Fruit fly (Drosophila melanogaster): ENCODE measurements around the gene CG3164.

The CG3164 gene

dm6 chr2L:114429-114828 is 16.2 kb downstream of the CG3164 start, which contains the start of gene ND-15 (continued):
- TF ChIP-seq pzg (GFP tag; optimal IDR thresholded peaks at IDR 0.05) (peak; percentile 72), ab (GFP tag; optimal IDR thresholded peaks at IDR 0.05) (no peak), ap (GFP tag; IDR thresholded peaks at IDR 0.05) (no peak), ro (GFP tag; IDR thresholded peaks at IDR 0.05) (no peak), hbn (GFP tag; IDR thresholded peaks at IDR 0.05; ENCODE audit: partially characterized antibody) (peak; percentile 58), kni (GFP tag; optimal IDR thresholded peaks at IDR 0.05) (no peak), CG13894 (tag; optimal IDR thresholded peaks at IDR 0.05) (no peak), cad (GFP tag; optimal IDR thresholded peaks at IDR 0.05) (no peak), gsb-n (tag; optimal IDR thresholded peaks at IDR 0.05) (no peak), insv (GFP tag; optimal IDR thresholded peaks at IDR 0.05) (no peak), Dek (tag; optimal IDR thresholded peaks at IDR 0.05) (no peak), Rx (GFP tag; IDR thresholded peaks at IDR 0.05) (no peak), nom (GFP tag; optimal IDR thresholded peaks at IDR 0.05) (no peak), wor (GFP tag; IDR thresholded peaks at IDR 0.05) (no peak), disco-r (GFP tag; optimal IDR thresholded peaks at IDR 0.05) (no peak), Sry-δ (GFP tag; optimal IDR thresholded peaks at IDR 0.05) (peak; percentile 79), Aef1 (GFP tag; IDR thresholded peaks at IDR 0.05) (no peak), abd-A (tag; optimal IDR thresholded peaks at IDR 0.05) (no peak), br (optimal IDR thresholded peaks at IDR 0.05) (no peak), stwl (tag; optimal IDR thresholded peaks at IDR 0.05) (peak; percentile 44), NC2β (GFP tag; optimal IDR thresholded peaks at IDR 0.05) (no peak), CG13775 (GFP tag; optimal IDR thresholded peaks at IDR 0.05) (no peak), fd102C (GFP tag; optimal IDR thresholded peaks at IDR 0.05) (no peak), psq (GFP tag; optimal IDR thresholded peaks at IDR 0.05) (no peak), en (GFP tag; optimal IDR thresholded peaks at IDR 0.05) (no peak), ash1 (GFP tag; optimal IDR thresholded peaks at IDR 0.05) (no peak), CG16813 (GFP tag; IDR thresholded peaks at IDR 0.05; ENCODE audit: partially characterized antibody) (peak; percentile 82), sim (GFP tag; IDR thresholded peaks at IDR 0.05) (no peak), mld (GFP tag; IDR thresholded peaks at IDR 0.05; ENCODE audit: partially characterized antibody) (peak; percentile 69; the same call in 2 of the 3 replicates), al (GFP tag; IDR thresholded peaks at IDR 0.05) (no peak), ase (GFP tag; IDR thresholded peaks at IDR 0.05) (no peak), TFAM (GFP tag; optimal IDR thresholded peaks at IDR 0.05) (no peak), CG11398 (GFP tag; optimal IDR thresholded peaks at IDR 0.05) (no peak), CG5953 (GFP tag; IDR thresholded peaks at IDR 0.05) (no peak), row (GFP tag; IDR thresholded peaks at IDR 0.05) (no peak), Xbp1 (GFP tag; optimal IDR thresholded peaks at IDR 0.05) (no peak), Nf-YB (GFP tag; optimal IDR thresholded peaks at IDR 0.05) (no peak), ken (GFP tag; IDR thresholded peaks at IDR 0.05) (no peak), D (optimal IDR thresholded peaks at IDR 0.05) (no peak), D (GFP tag; optimal IDR thresholded peaks at IDR 0.05) (no peak), CG7745 (tag; optimal IDR thresholded peaks at IDR 0.05) (no peak), CG12659 (GFP tag; optimal IDR thresholded peaks at IDR 0.05) (no peak), Rfx (GFP tag; IDR thresholded peaks at IDR 0.05) (peak; percentile 17; the same call in 1 of the 2 replicates), CG8290 (GFP tag; optimal IDR thresholded peaks at IDR 0.05) (no peak), CG8290 (tag; optimal IDR thresholded peaks at IDR 0.05) (peak in 1 of 2 experiments; percentile 20), Gug (GFP tag; IDR thresholded peaks at IDR 0.05) (no peak), bbx (GFP tag; IDR thresholded peaks at IDR 0.05; ENCODE audit: partially characterized antibody) (peak; percentile 83), CG15514 (GFP tag; optimal IDR thresholded peaks at IDR 0.05) (peak; percentile 86), NK7.1 (GFP tag; optimal IDR thresholded peaks at IDR 0.05) (no peak), bcd (GFP tag; optimal IDR thresholded peaks at IDR 0.05) (no peak), zen (tag; optimal IDR thresholded peaks at IDR 0.05) (no peak), CG9609 (GFP tag; optimal IDR thresholded peaks at IDR 0.05) (no peak), Xrp1 (GFP tag; IDR thresholded peaks at IDR 0.05) (no peak)

All from whole organism, embryonic.